Worm (Caenorhabditis elegans): ENCODE data around the gene F58F12.2.

The F58F12.2 gene

DNA sequence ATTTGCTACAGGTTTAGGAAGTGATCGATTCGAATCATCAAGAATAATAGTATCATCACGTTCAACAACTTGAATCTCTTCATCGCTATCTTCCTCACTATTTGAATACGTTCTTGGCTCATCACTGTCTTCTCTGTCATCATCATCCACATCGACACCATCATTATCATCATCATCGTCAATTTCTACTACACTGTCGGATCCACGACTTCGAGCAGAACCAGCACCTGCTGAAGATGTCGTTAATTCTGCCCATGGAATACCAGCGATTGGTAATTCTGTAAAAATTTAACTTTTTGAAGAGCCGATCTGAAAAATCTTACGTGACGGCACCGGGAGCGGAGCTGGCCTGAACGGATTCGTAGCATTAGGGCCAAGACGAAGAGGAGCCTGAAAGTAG lies 37.9 kb downstream of the F58F12.2 start:
- TF ChIP-seq ztf-11 (tag; optimal IDR thresholded peaks at IDR 0.05) (no peak), blmp-1 (tag; optimal IDR thresholded peaks at IDR 0.05) (no peak), unc-120 (tag; optimal IDR thresholded peaks at IDR 0.05; ENCODE audit: poor library complexity, severe bottlenecking) (no peak), mep-1 (tag; optimal IDR thresholded peaks at IDR 0.05) (no peak)

ce11 chrII:6348360-6348759 lies 39.5 kb downstream of the F58F12.2 start:
- TF ChIP-seq mep-1 (tag; optimal IDR thresholded peaks at IDR 0.05) (peak; percentile 74), lin-32 (GFP tag; optimal IDR thresholded peaks at IDR 0.05) (no peak), nhr-28 (tag; optimal IDR thresholded peaks at IDR 0.05) (no peak), lsy-2 (tag; optimal IDR thresholded peaks at IDR 0.05) (peak; percentile 53), mls-2 (tag; optimal IDR thresholded peaks at IDR 0.05) (no peak), flh-1 (GFP tag; optimal IDR thresholded peaks at IDR 0.05) (no peak), tbx-8 (GFP tag; optimal IDR thresholded peaks at IDR 0.05) (no peak), sptf-1 (tag; optimal IDR thresholded peaks at IDR 0.05) (no peak), nhr-76 (tag; optimal IDR thresholded peaks at IDR 0.05) (no peak), ceh-43 (GFP tag; optimal IDR thresholded peaks at IDR 0.05) (no peak), unc-62 (GFP tag; optimal IDR thresholded peaks at IDR 0.05) (peak; percentile 83), bed-3 (GFP tag; optimal IDR thresholded peaks at IDR 0.05) (no peak), pha-4 (tag; optimal IDR thresholded peaks at IDR 0.05) (peak; percentile 91), unc-39 (tag; optimal IDR thresholded peaks at IDR 0.05) (no peak), snpc-4 (tag; optimal IDR thresholded peaks at IDR 0.05) (no peak), ces-1 (GFP tag; optimal IDR thresholded peaks at IDR 0.05) (no peak), unc-120 (tag; optimal IDR thresholded peaks at IDR 0.05; ENCODE audit: poor library complexity, severe bottlenecking) (peak; percentile 36), ham-2 (GFP tag; optimal IDR thresholded peaks at IDR 0.05) (peak; percentile 68), cnd-1 (tag; optimal IDR thresholded peaks at IDR 0.05) (no peak), M03D4.4 (tag; optimal IDR thresholded peaks at IDR 0.05) (peak; percentile 12), zip-8 (tag; optimal IDR thresholded peaks at IDR 0.05) (no peak), elt-1 (tag; optimal IDR thresholded peaks at IDR 0.05; ENCODE audit: borderline replicate concordance, insufficient read depth) (no peak), ceh-39 (tag; optimal IDR thresholded peaks at IDR 0.05) (no peak), blmp-1 (tag; optimal IDR thresholded peaks at IDR 0.05) (peak; percentile 31), nhr-237 (tag; optimal IDR thresholded peaks at IDR 0.05) (peak; percentile 29), elt-3 (tag; optimal IDR thresholded peaks at IDR 0.05) (no peak), lin-13 (tag; optimal IDR thresholded peaks at IDR 0.05) (peak; percentile 4), nhr-2 (tag; optimal IDR thresholded peaks at IDR 0.05) (peak; percentile 22), ztf-11 (tag; optimal IDR thresholded peaks at IDR 0.05) (peak; percentile 25), sem-2 (GFP tag; optimal IDR thresholded peaks at IDR 0.05) (no peak), hlh-1 (tag; optimal IDR thresholded peaks at IDR 0.05) (peak; percentile 87), drap-1 (GFP tag; optimal IDR thresholded peaks at IDR 0.05) (no peak), ceh-83 (GFP tag; optimal IDR thresholded peaks at IDR 0.05) (no peak), nhr-12 (tag; optimal IDR thresholded peaks at IDR 0.05) (no peak), mab-5 (tag; optimal IDR thresholded peaks at IDR 0.05) (no peak)

- TF ChIP-seq sem-2 (GFP tag; optimal IDR thresholded peaks at IDR 0.05) (no peak), nhr-28 (tag; optimal IDR thresholded peaks at IDR 0.05) (no peak), nhr-237 (tag; optimal IDR thresholded peaks at IDR 0.05) (peak; percentile 5), flh-1 (GFP tag; optimal IDR thresholded peaks at IDR 0.05) (no peak), blmp-1 (tag; optimal IDR thresholded peaks at IDR 0.05) (no peak), unc-120 (tag; optimal IDR thresholded peaks at IDR 0.05; ENCODE audit: poor library complexity, severe bottlenecking) (no peak), pha-4 (tag; optimal IDR thresholded peaks at IDR 0.05) (peak; percentile 22), M03D4.4 (tag; optimal IDR thresholded peaks at IDR 0.05) (no peak), nhr-12 (tag; optimal IDR thresholded peaks at IDR 0.05) (no peak), nhr-2 (tag; optimal IDR thresholded peaks at IDR 0.05) (no peak), snpc-4 (tag; optimal IDR thresholded peaks at IDR 0.05) (no peak), lin-13 (tag; optimal IDR thresholded peaks at IDR 0.05) (peak; percentile 47), unc-39 (tag; optimal IDR thresholded peaks at IDR 0.05) (no peak), cnd-1 (tag; optimal IDR thresholded peaks at IDR 0.05) (no peak), ceh-83 (GFP tag; optimal IDR thresholded peaks at IDR 0.05) (no peak), ceh-39 (tag; optimal IDR thresholded peaks at IDR 0.05) (peak; percentile 18), mep-1 (tag; optimal IDR thresholded peaks at IDR 0.05) (peak; percentile 34), elt-1 (tag; optimal IDR thresholded peaks at IDR 0.05; ENCODE audit: borderline replicate concordance, insufficient read depth) (peak; percentile 73), zip-8 (tag; optimal IDR thresholded peaks at IDR 0.05) (no peak), lin-32 (GFP tag; optimal IDR thresholded peaks at IDR 0.05) (peak; percentile 44), sptf-1 (tag; optimal IDR thresholded peaks at IDR 0.05) (peak; percentile 35), mls-2 (tag; optimal IDR thresholded peaks at IDR 0.05) (no peak), ces-1 (GFP tag; optimal IDR thresholded peaks at IDR 0.05) (peak; percentile 31), unc-62 (GFP tag; optimal IDR thresholded peaks at IDR 0.05) (no peak), hlh-1 (tag; optimal IDR thresholded peaks at IDR 0.05) (no peak)
Measured at ce11 chrII:6347341-6348118, 40.3 kb downstream of the F58F12.2 start, which contains the start of gene lgg-1. Gene lgg-1 (minus strand): TSS chrII:6347719.
